Worm (Caenorhabditis elegans) whole organism, young adult: ENCODE results near the gene nphp-4.

ENCODE experiments used
- B0035.1 ChIP-seq: sonication (generic microtip); optimal IDR thresholded peaks from 2 replicates; lab custom pipeline; 2016; ENCODE audit warnings: missing genetic modification characterization, mild to moderate bottlenecking, missing compliant biosample characterization, missing genotype, missing genetic modification reagents
- B0261.1 ChIP-seq: sonication (generic microtip); optimal IDR thresholded peaks from 2 replicates; lab custom pipeline; 2016; ENCODE audit warnings: mild to moderate bottlenecking, missing genetic modification characterization, moderate library complexity, missing compliant biosample characterization
- F23B12.7 ChIP-seq: sonication (generic microtip); optimal IDR thresholded peaks from 2 replicates; lab custom pipeline; 2017; ENCODE audit warnings: missing genetic modification characterization, mild to moderate bottlenecking, missing compliant biosample characterization, antibody characterized with exemption, moderate library complexity; ENCODE audit not compliant: insufficient read depth
- F37B4.10 ChIP-seq: fragments of 200-800 bp; sonication (Bioruptor generic); IDR thresholded peaks from 2 replicates; pipeline ENCODE4 v1.3.6; 2022; ENCODE audit warnings: missing genetic modification characterization, missing compliant biosample characterization
- F49E8.2 ChIP-seq: sonication (generic microtip); optimal IDR thresholded peaks from 3 replicates; lab custom pipeline; 2017; ENCODE audit warnings: missing genetic modification characterization, mild to moderate bottlenecking, missing compliant biosample characterization, antibody characterized with exemption, moderate library complexity; ENCODE audit not compliant: insufficient read depth
- F52B5.7 ChIP-seq: sonication (generic microtip); optimal IDR thresholded peaks from 2 replicates; lab custom pipeline; 2016; ENCODE audit warnings: mild to moderate bottlenecking, missing genetic modification characterization, missing compliant biosample characterization
- F57C9.4 ChIP-seq: sonication (generic microtip); optimal IDR thresholded peaks from 2 replicates; lab custom pipeline; 2017; ENCODE audit warnings: mild to moderate bottlenecking, missing genetic modification characterization, missing compliant biosample characterization
- K11D2.4 ChIP-seq: fragments of 200-800 bp; sonication (Bioruptor generic); IDR thresholded peaks from 2 replicates; pipeline ENCODE4 v1.3.6; 2022; ENCODE audit warnings: missing genetic modification reagents, missing genetic modification characterization, missing compliant biosample characterization
- K12H6.12 ChIP-seq: fragments of 200-800 bp; sonication (Bioruptor generic); optimal IDR thresholded peaks from 2 replicates; lab custom pipeline; 2018; ENCODE audit warnings: mild to moderate bottlenecking, missing genetic modification characterization, missing compliant biosample characterization
- Y53F4B.3 ChIP-seq: fragments of 200-800 bp; sonication (Bioruptor generic); IDR thresholded peaks from 2 replicates; pipeline ENCODE4 v1.3.6; 2022; ENCODE audit warnings: missing genetic modification reagents, missing genetic modification characterization, missing compliant biosample characterization
- Y53G8AR.9 ChIP-seq: fragments of 200-800 bp; sonication (Bioruptor generic); conservative IDR thresholded peaks from 2 replicates; pipeline ENCODE4 v1.3.6; 2022; ENCODE audit warnings: missing genetic modification reagents, missing genetic modification characterization, missing compliant biosample characterization
- Y67H2A.10 ChIP-seq: fragments of 200-800 bp; sonication (Bioruptor generic); conservative IDR thresholded peaks from 2 replicates; pipeline ENCODE4 v1.3.6; 2022; ENCODE audit warnings: missing genetic modification reagents, missing genetic modification characterization, missing compliant biosample characterization
- ama-1 ChIP-seq, 3 experiments: fragments of 150-350 bp in 1 of 3; sonication (generic microtip) in 2 of 3; optimal IDR thresholded peaks; 2 replicates each; lab custom pipeline; 2014 to 2018; ENCODE audit warnings: missing biosample characterization in 2 of 3, missing genetic modification characterization in 2 of 3, missing genetic modification reagents in 2 of 3
- aptf-3 ChIP-seq: fragments of 200-800 bp; sonication (Bioruptor generic); IDR thresholded peaks from 2 replicates; pipeline ENCODE4 v1.3.6; 2022; ENCODE audit warnings: missing genetic modification characterization, missing compliant biosample characterization
- attf-5 ChIP-seq: fragments of 200-800 bp; sonication (Bioruptor generic); optimal IDR thresholded peaks from 2 replicates; lab custom pipeline; 2018; ENCODE audit warnings: mild to moderate bottlenecking, missing genetic modification characterization, missing compliant biosample characterization
- ccch-3 ChIP-seq: fragments of 200-800 bp; sonication (Bioruptor generic); optimal IDR thresholded peaks from 2 replicates; lab custom pipeline; 2018; ENCODE audit warnings: mild to moderate bottlenecking, missing genetic modification characterization, missing compliant biosample characterization
- cebp-1 ChIP-seq, 2 experiments: fragments of 200-800 bp in 1 of 2; sonication (Bioruptor generic) in 1 of 2; sonication (generic microtip) in 1 of 2; IDR thresholded peaks in 1 of 2; optimal IDR thresholded peaks in 1 of 2; 2 replicates each; pipeline versions ENCODE4 v1.3.6 to Lab custom; 2017 to 2022; ENCODE audit warnings: missing compliant biosample characterization in 2 of 2, missing genetic modification characterization in 2 of 2, mild to moderate bottlenecking in 1 of 2, missing genetic modification reagents in 1 of 2, moderate library complexity in 1 of 2
- ceh-100 ChIP-seq: fragments of 200-800 bp; sonication (Bioruptor generic); IDR thresholded peaks from 2 replicates; pipeline ENCODE4 v1.3.6; 2022; ENCODE audit warnings: missing genetic modification reagents, missing genetic modification characterization, missing compliant biosample characterization
- ceh-27 ChIP-seq: fragments of 200-800 bp; sonication (Bioruptor generic); optimal IDR thresholded peaks from 2 replicates; lab custom pipeline; 2018; ENCODE audit warnings: mild to moderate bottlenecking, missing genetic modification characterization, moderate library complexity, missing compliant biosample characterization
- ceh-58 ChIP-seq: fragments of 200-800 bp; sonication (Bioruptor generic); IDR thresholded peaks from 2 replicates; pipeline ENCODE4 v1.3.6; 2022; ENCODE audit warnings: missing genetic modification characterization, missing compliant biosample characterization
- dox-1 ChIP-seq: fragments of 200-800 bp; sonication (Bioruptor generic); IDR thresholded peaks from 2 replicates; pipeline ENCODE4 v1.3.6; 2022; ENCODE audit warnings: missing genetic modification reagents, missing genetic modification characterization, missing compliant biosample characterization
- egl-44 ChIP-seq: fragments of 200-800 bp; sonication (Bioruptor generic); IDR thresholded peaks from 2 replicates; pipeline ENCODE4 v1.3.6; 2022; ENCODE audit warnings: missing genetic modification reagents, missing genetic modification characterization, missing compliant biosample characterization
- ekl-4 ChIP-seq: fragments of 200-800 bp; sonication (Bioruptor generic); IDR thresholded peaks from 2 replicates; pipeline ENCODE4 v1.3.6; 2022; ENCODE audit warnings: missing genetic modification reagents, missing genetic modification characterization, missing compliant biosample characterization
- gei-17 ChIP-seq: fragments of 200-800 bp; sonication (Bioruptor generic); optimal IDR thresholded peaks from 2 replicates; lab custom pipeline; 2018; ENCODE audit warnings: mild to moderate bottlenecking, missing genetic modification characterization, missing compliant biosample characterization
- him-1 ChIP-seq: sonication (generic microtip); optimal IDR thresholded peaks from 2 replicates; lab custom pipeline; 2016; ENCODE audit warnings: missing genotype, missing genetic modification reagents, missing genetic modification characterization, missing compliant biosample characterization
- hsf-1 ChIP-seq: fragments of 200-800 bp; sonication (Bioruptor generic); IDR thresholded peaks from 2 replicates; pipeline ENCODE4 v1.3.6; 2022; ENCODE audit warnings: missing genetic modification reagents, missing genetic modification characterization, missing compliant biosample characterization
- lag-1 ChIP-seq: fragments of 200-800 bp; sonication (Bioruptor generic); IDR thresholded peaks from 2 replicates; pipeline ENCODE4 v1.3.6; 2022; ENCODE audit warnings: missing genetic modification reagents, missing genetic modification characterization, missing compliant biosample characterization
- lin-26 ChIP-seq: fragments of 200-800 bp; sonication (Bioruptor generic); IDR thresholded peaks from 2 replicates; pipeline ENCODE4 v1.3.6; 2022; ENCODE audit warnings: missing genetic modification reagents, missing genetic modification characterization, missing compliant biosample characterization
- lin-35 ChIP-seq, 3 experiments: fragments of 150-350 bp in 2 of 3; sonication (generic microtip) in 1 of 3; optimal IDR thresholded peaks; 2 replicates each; lab custom pipeline; 2014 to 2018; ENCODE audit warnings: missing biosample characterization in 3 of 3, missing genetic modification characterization in 3 of 3, missing genetic modification reagents in 3 of 3
- lin-40 ChIP-seq: sonication (generic microtip); optimal IDR thresholded peaks from 2 replicates; lab custom pipeline; 2016; ENCODE audit warnings: missing genetic modification characterization, mild to moderate bottlenecking, missing compliant biosample characterization, missing genotype, missing genetic modification reagents
- madf-3 ChIP-seq: fragments of 200-800 bp; sonication (Bioruptor generic); IDR thresholded peaks from 2 replicates; pipeline ENCODE4 v1.3.6; 2022; ENCODE audit warnings: missing genetic modification reagents, missing genetic modification characterization, missing compliant biosample characterization
- mcd-1 ChIP-seq: fragments of 200-800 bp; sonication (Bioruptor generic); IDR thresholded peaks from 2 replicates; pipeline ENCODE4 v1.3.6; 2022; ENCODE audit warnings: missing genetic modification reagents, missing genetic modification characterization, missing compliant biosample characterization
- nfyb-1 ChIP-seq: fragments of 200-800 bp; sonication (Bioruptor generic); IDR thresholded peaks from 2 replicates; pipeline ENCODE4 v1.3.6; 2022; ENCODE audit warnings: missing genetic modification reagents, missing genetic modification characterization, missing compliant biosample characterization
- nhr-27 ChIP-seq: fragments of 200-800 bp; sonication (Bioruptor generic); optimal IDR thresholded peaks from 2 replicates; lab custom pipeline; 2018; ENCODE audit warnings: mild to moderate bottlenecking, missing genetic modification characterization, moderate library complexity, missing compliant biosample characterization
- pbrm-1 ChIP-seq: fragments of 200-800 bp; sonication (Bioruptor generic); IDR thresholded peaks from 2 replicates; pipeline ENCODE4 v1.3.6; 2022; ENCODE audit warnings: missing genetic modification reagents, missing genetic modification characterization, missing compliant biosample characterization
- pha-4 ChIP-seq: fragments of 150-350 bp; sonication (generic microtip); optimal IDR thresholded peaks from 2 replicates; lab custom pipeline; 2014; ENCODE audit warnings: missing biosample characterization, missing genetic modification reagents, missing genetic modification characterization
- rpc-1 ChIP-seq, 2 experiments: fragments of 150-350 bp in 1 of 2; sonication (generic microtip) in 1 of 2; optimal IDR thresholded peaks; 2 replicates each; lab custom pipeline; 2014 to 2018; ENCODE audit warnings: missing biosample characterization in 1 of 2, missing genetic modification characterization in 1 of 2, missing genetic modification reagents in 1 of 2, missing genotype in 1 of 2
- sdz-38 ChIP-seq: sonication (generic microtip); optimal IDR thresholded peaks from 2 replicates; lab custom pipeline; 2016; ENCODE audit warnings: missing genotype, missing genetic modification characterization, missing compliant biosample characterization
- unc-130 ChIP-seq: sonication (generic microtip); optimal IDR thresholded peaks from 2 replicates; lab custom pipeline; 2016; ENCODE audit warnings: missing genetic modification reagents, missing genetic modification characterization, missing compliant biosample characterization
- unc-62 ChIP-seq: fragments of 150-350 bp; optimal IDR thresholded peaks from 2 replicates; lab custom pipeline; 2014; ENCODE audit warnings: missing biosample characterization, missing genetic modification reagents, missing genetic modification characterization
- ztf-26 ChIP-seq: sonication (generic microtip); optimal IDR thresholded peaks from 2 replicates; lab custom pipeline; 2017; ENCODE audit warnings: missing genetic modification characterization, missing compliant biosample characterization
- ztf-28 ChIP-seq: fragments of 200-800 bp; sonication (Bioruptor generic); IDR thresholded peaks from 2 replicates; pipeline ENCODE4 v1.3.6; 2022; ENCODE audit warnings: missing genetic modification reagents, missing genetic modification characterization, missing compliant biosample characterization

nphp-4 gene

DNA sequence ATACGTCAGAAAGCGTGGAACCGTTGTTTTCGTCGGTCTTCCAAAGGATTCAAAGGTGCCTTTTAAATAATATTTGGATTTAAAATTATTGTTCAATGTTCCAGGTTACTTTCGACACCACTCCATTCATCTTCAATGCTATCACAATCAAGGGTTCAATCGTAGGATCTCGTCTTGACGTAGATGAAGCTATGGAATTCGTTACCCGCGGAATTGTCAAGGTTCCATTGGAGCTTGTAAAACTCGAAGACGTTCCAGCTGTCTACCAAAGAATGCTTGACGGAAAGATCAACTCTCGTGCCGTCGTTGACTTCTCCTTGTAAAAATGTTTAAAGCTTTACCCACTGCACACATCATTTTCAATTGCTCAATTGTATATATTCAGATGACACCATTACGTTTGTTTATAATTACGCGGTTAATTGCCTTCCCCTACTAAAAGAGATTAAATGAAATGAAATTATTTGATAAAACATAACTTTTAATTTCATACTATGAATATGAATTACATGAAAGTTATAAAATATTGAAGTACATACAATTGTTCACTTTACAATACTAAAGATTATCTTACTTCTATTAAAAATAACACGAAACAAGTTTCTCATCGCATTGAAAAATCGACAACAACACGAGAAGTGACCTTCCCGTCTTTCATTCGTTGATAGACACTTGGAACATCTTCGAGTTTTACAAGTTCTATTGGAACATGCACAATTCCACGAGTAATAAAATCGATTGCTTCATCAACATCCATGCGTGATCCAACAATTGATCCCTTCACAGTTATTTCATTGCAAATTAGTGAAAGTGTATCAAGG is 45.8 kb upstream of the nphp-4 start (continued):
- TF ChIP-seq aptf-3 (GFP tag; lab: Robert Waterston, UW): no peak
- no peak for TF ChIP-seq ceh-27
- TF ChIP-seq Y67H2A.10 (GFP tag; lab: Robert Waterston, UW): no peak
- TF ChIP-seq lin-40 (tag; lab: Kevin White, UChicago): no peak
- peak in 1 of 3 experiments; percentile 33 for TF ChIP-seq lin-35 (GFP tag; optimal IDR thresholded peaks at IDR 0.05; lab: Kevin White, UChicago)
- TF ChIP-seq sdz-38 (tag; lab: Kevin White, UChicago): no peak
- TF ChIP-seq Y53G8AR.9 (GFP tag; lab: Robert Waterston, UW): peak; percentile 45; the same call in 1 of the 2 replicates
- TF ChIP-seq mcd-1 (GFP tag; lab: Robert Waterston, UW): no peak
- TF ChIP-seq Y53F4B.3 (GFP tag; lab: Robert Waterston, UW): no peak
- no peak for TF ChIP-seq pbrm-1
- TF ChIP-seq ztf-28 (GFP tag; lab: Robert Waterston, UW): no peak
- no peak for TF ChIP-seq B0261.1
- TF ChIP-seq F37B4.10 (GFP tag; lab: Robert Waterston, UW): no peak
- TF ChIP-seq cebp-1 (GFP tag; IDR thresholded peaks at IDR 0.05; lab: Robert Waterston, UW): no peak
- peak; percentile 40 for TF ChIP-seq cebp-1 (tag; optimal IDR thresholded peaks at IDR 0.05; lab: Kevin White, UChicago)

DNA sequence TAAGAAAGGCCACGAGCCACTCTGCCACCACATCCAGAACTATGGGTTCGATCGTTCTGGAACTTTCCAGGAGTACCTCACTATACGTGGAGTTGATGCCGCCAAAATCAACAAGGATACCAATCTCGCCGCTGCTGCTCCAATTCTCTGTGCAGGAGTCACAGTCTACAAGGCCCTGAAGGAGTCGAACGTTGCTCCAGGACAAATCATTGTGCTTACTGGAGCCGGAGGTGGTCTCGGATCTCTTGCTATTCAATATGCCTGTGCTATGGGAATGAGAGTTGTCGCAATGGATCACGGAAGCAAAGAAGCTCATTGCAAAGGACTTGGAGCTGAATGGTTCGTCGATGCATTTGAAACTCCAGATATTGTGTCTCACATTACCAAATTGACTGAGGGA is 45.1 kb upstream of the nphp-4 start:
- TF ChIP-seq ama-1 (optimal IDR thresholded peaks at IDR 0.05; lab: Kevin White, UChicago): peak; percentile 27
- TF ChIP-seq ama-1 (GFP tag; optimal IDR thresholded peaks at IDR 0.05; lab: Kevin White, UChicago): no peak
- 0 out of 2 replicates have a peak, but pooled peaks have one; percentile 11 for TF ChIP-seq K11D2.4 (GFP tag; lab: Robert Waterston, UW)
- TF ChIP-seq him-1 (tag; lab: Kevin White, UChicago): no peak
- TF ChIP-seq egl-44 (GFP tag; lab: Robert Waterston, UW): no peak
- peak; percentile 47 for TF ChIP-seq nhr-27 (tag; lab: Kevin White, UChicago)
- TF ChIP-seq nfyb-1 (GFP tag; lab: Robert Waterston, UW): 0 out of 2 replicates have a peak, but pooled peaks have one; percentile 10
- TF ChIP-seq pha-4 (tag; lab: Kevin White, UChicago): peak; percentile 61
- TF ChIP-seq hsf-1 (GFP tag; lab: Robert Waterston, UW): peak; percentile 30; the same call in 1 of the 2 replicates
- TF ChIP-seq B0035.1 (tag; lab: Kevin White, UChicago): no peak

- 0 out of 2 replicates have a peak, but pooled peaks have one; percentile 57 for TF ChIP-seq egl-44 (GFP tag; lab: Robert Waterston, UW)
- TF ChIP-seq lag-1 (GFP tag; lab: Robert Waterston, UW): 0 out of 2 replicates have a peak, but pooled peaks have one; percentile 79
- no peak for TF ChIP-seq mcd-1 (GFP tag; lab: Robert Waterston, UW)
- TF ChIP-seq rpc-1 (optimal IDR thresholded peaks at IDR 0.05; lab: Kevin White, UChicago): no peak
- TF ChIP-seq rpc-1 (tag; optimal IDR thresholded peaks at IDR 0.05; lab: Kevin White, UChicago): no peak
- TF ChIP-seq attf-5 (GFP tag; lab: Kevin White, UChicago): peak; percentile 37
- no peak for TF ChIP-seq K12H6.12 (tag; lab: Kevin White, UChicago)
- TF ChIP-seq unc-130 (GFP tag; lab: Kevin White, UChicago): no peak
- no peak for TF ChIP-seq ceh-100 (GFP tag; lab: Robert Waterston, UW)
- no peak for TF ChIP-seq F49E8.2 (tag; lab: Kevin White, UChicago)
- peak; percentile 51 for TF ChIP-seq lin-26 (GFP tag; lab: Robert Waterston, UW)
- TF ChIP-seq dox-1 (GFP tag; lab: Robert Waterston, UW): peak; percentile 24; the same call in 1 of the 2 replicates
- TF ChIP-seq ccch-3: no peak
- TF ChIP-seq F57C9.4 (tag; lab: Kevin White, UChicago): no peak
- no peak for TF ChIP-seq gei-17 (GFP tag; lab: Kevin White, UChicago)
- no peak for TF ChIP-seq ekl-4
- TF ChIP-seq madf-3 (GFP tag; lab: Robert Waterston, UW): no peak
- TF ChIP-seq F52B5.7: peak; percentile 59
- peak; percentile 93 for TF ChIP-seq ztf-26 (tag; lab: Kevin White, UChicago)
- TF ChIP-seq ceh-58: no peak
- TF ChIP-seq pbrm-1: no peak
- TF ChIP-seq F23B12.7: no peak
- TF ChIP-seq unc-62 (GFP tag; lab: Kevin White, UChicago): no peak
These were observed 44.5 kb upstream of the nphp-4 start, which contains the start of gene adh-1 for ce11 chrV:11887988-11888499. TSS of gene adh-1 (plus strand) at chrV:11888248.
